Worm (Caenorhabditis elegans): Measurements from ENCODE around the gene skr-14.

- TF ChIP-seq flt-1 (GFP tag; IDR thresholded peaks at IDR 0.05), result no peak
- no peak for TF ChIP-seq tab-1 (GFP tag; IDR thresholded peaks at IDR 0.05)
- no peak for TF ChIP-seq med-1 (GFP tag; optimal IDR thresholded peaks at IDR 0.05; ENCODE audit: insufficient read depth)
- TF ChIP-seq ztf-29 (GFP tag; IDR thresholded peaks at IDR 0.05), result no peak
Measured at ce11 chrV:4411714-4412113, 9.7 kb downstream of the skr-14 start, which contains the start of gene Y47D7A.17.
